Worm (Caenorhabditis elegans) whole organism, L4 larva: ENCODE data around the gene T24H7.8.
A peak's percentile ranks its signal among the peaks of the same experiment; 100 is the strongest.

ENCODE experiments used
- cey-2 ChIP-seq: sonication (generic microtip); optimal IDR thresholded peaks from 3 replicates; lab custom pipeline; 2017; ENCODE audit warnings: missing genetic modification characterization, mild to moderate bottlenecking, missing compliant biosample characterization, antibody characterized with exemption, borderline replicate concordance; ENCODE audit not compliant: insufficient read depth
- nhr-77 ChIP-seq: fragments of 150-350 bp; optimal IDR thresholded peaks from 2 replicates; lab custom pipeline; 2014; ENCODE audit warnings: missing biosample characterization, missing genetic modification characterization
- unc-62 ChIP-seq, 3 experiments: fragments of 150-350 bp in 1 of 3; sonication (generic microtip); optimal IDR thresholded peaks in 2 of 3; peaks in 1 of 3; 1 replicate in 1 of 3; 2 replicates in 2 of 3; lab custom pipeline; 2014 to 2017; ENCODE audit warnings: missing biosample characterization in 3 of 3, missing genetic modification characterization in 3 of 3, missing genetic modification reagents in 3 of 3, missing genotype in 1 of 3

ce11 chrII:6250782-6251461 lies 9.1 kb downstream of the T24H7.8 start, which contains the start of gene phb-2:
- TF ChIP-seq unc-62 (GFP tag; optimal IDR thresholded peaks at IDR 0.05 in 1 of 2; lab: Kevin White, UChicago), result no peak
- TF ChIP-seq unc-62 (tag; optimal IDR thresholded peaks at IDR 0.05; lab: Kevin White, UChicago), result no peak
- peak; percentile 52 for TF ChIP-seq nhr-77 (tag; lab: Kevin White, UChicago)
- no peak for TF ChIP-seq cey-2
